Fruit fly (Drosophila melanogaster) whole organism, embryonic: Measurements from ENCODE around the gene Tmhs.

Experiments used
- CG10267 ChIP-seq: fragments of 200-800 bp; sonication (Bioruptor generic); optimal IDR thresholded peaks from 2 replicates; lab custom pipeline; 2018; ENCODE audit warnings: missing biosample characterization, mild to moderate bottlenecking, missing genetic modification characterization, moderate library complexity
- CG11093 ChIP-seq: fragments of 200-800 bp; sonication (Bioruptor generic); IDR thresholded peaks from 3 replicates; pipeline ENCODE4 v1.3.6; 2022; ENCODE audit warnings: missing biosample characterization, missing genetic modification characterization
- CG15479 ChIP-seq: fragments of 200-800 bp; sonication (Bioruptor generic); optimal IDR thresholded peaks from 3 replicates; lab custom pipeline; 2019; ENCODE audit warnings: missing biosample characterization, mild to moderate bottlenecking, missing genetic modification characterization, moderate library complexity
- CG17612 ChIP-seq: fragments of 200-800 bp; sonication (Bioruptor generic); IDR thresholded peaks from 2 replicates; pipeline ENCODE4 v1.3.6; 2022; ENCODE audit warnings: missing biosample characterization, missing genetic modification characterization
- CG2678 ChIP-seq: fragments of 200-800 bp; sonication (Bioruptor generic); optimal IDR thresholded peaks from 3 replicates; lab custom pipeline; 2019; ENCODE audit warnings: missing biosample characterization, mild to moderate bottlenecking, missing genetic modification characterization, moderate library complexity
- CG6765 ChIP-seq: fragments of 200-800 bp; sonication (Bioruptor generic); optimal IDR thresholded peaks from 3 replicates; lab custom pipeline; 2017; ENCODE audit warnings: missing biosample characterization, mild to moderate bottlenecking, missing genetic modification characterization
- Ptx1 ChIP-seq: fragments of 200-800 bp; sonication (Bioruptor generic); IDR thresholded peaks from 2 replicates; pipeline ENCODE4 v1.3.6; 2022; ENCODE audit warnings: missing biosample characterization, missing genetic modification characterization
- az2 ChIP-seq: fragments of 200-800 bp; sonication (Bioruptor generic); optimal IDR thresholded peaks from 3 replicates; lab custom pipeline; 2016; ENCODE audit warnings: missing biosample characterization, missing genetic modification characterization
- jumu ChIP-seq: fragments of 200-800 bp; sonication (Bioruptor generic); optimal IDR thresholded peaks from 3 replicates; lab custom pipeline; 2016; ENCODE audit warnings: missing biosample characterization, missing genetic modification characterization
- org-1 ChIP-seq: fragments of 200-800 bp; sonication (Bioruptor generic); optimal IDR thresholded peaks from 2 replicates; lab custom pipeline; 2017; ENCODE audit warnings: missing biosample characterization, missing genetic modification characterization

DNA sequence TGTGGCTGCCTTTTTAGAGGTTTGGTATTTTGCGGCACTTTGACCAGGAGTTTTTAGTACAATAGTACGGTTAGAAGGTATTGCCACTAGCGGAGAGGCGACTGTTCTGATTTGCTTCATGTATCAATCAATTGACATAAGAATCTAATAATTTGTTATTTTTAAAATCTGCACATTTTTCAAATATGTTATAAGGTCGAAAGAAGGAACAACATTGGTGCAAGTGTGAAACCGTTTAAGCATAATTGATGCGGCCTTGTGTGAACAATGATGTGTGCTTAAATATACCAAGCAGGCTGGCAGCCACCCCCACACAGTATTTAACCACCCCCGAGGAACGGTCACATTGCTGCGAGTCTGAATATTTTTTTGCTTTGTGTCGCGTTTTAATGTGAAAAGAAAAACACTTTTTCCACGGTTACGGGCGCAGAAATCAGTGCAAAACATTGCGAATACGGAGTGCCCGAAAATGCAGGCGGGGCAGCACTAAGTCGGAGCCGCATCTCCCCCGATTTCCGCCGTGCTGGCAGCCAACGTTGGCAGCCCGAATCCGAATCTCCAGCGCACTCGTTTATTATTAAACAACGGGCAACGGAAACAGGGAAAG is 20.2 kb upstream of the Tmhs start, which contains the start of the genes HBS1 and CG12025:
- TF ChIP-seq CG10267 (tag; lab: Kevin White, UChicago), result peak; percentile 71
- no peak for TF ChIP-seq CG17612 (GFP tag; lab: Robert Waterston, UW)
- TF ChIP-seq az2, result peak; percentile 24
- TF ChIP-seq jumu (GFP tag; lab: Kevin White, UChicago), result peak; percentile 55
- TF ChIP-seq CG6765 (GFP tag; lab: Kevin White, UChicago), result peak; percentile 6
- TF ChIP-seq org-1 (GFP tag; lab: Kevin White, UChicago), result no peak
- no peak for TF ChIP-seq CG15479 (GFP tag; lab: Kevin White, UChicago)
- TF ChIP-seq CG11093 (GFP tag; lab: Robert Waterston, UW), result peak; percentile 36; the same call in 1 of the 3 replicates
- TF ChIP-seq CG2678 (tag; lab: Kevin White, UChicago), result peak; percentile 65
- peak; percentile 66 for TF ChIP-seq Ptx1
